Fruit fly (Drosophila melanogaster) whole organism, wandering third instar larva: ENCODE data around the gene CG18557.
A peak's percentile ranks its signal among the peaks of the same experiment; 100 is the strongest.

Experiments used
- Abd-B ChIP-seq: fragments of >200 bp; optimal IDR thresholded peaks from 2 replicates; lab custom pipeline; 2017; ENCODE audit warnings: missing biosample characterization, missing genetic modification characterization
- CG9705 ChIP-seq: fragments of 200-800 bp; sonication (Bioruptor generic); optimal IDR thresholded peaks from 2 replicates; lab custom pipeline; 2018; ENCODE audit warnings: missing biosample characterization, mild to moderate bottlenecking, missing genetic modification characterization
- CrebA ChIP-seq: fragments of 200-800 bp; sonication (Bioruptor generic); optimal IDR thresholded peaks from 2 replicates; lab custom pipeline; 2016; ENCODE audit warnings: missing biosample characterization, mild to moderate bottlenecking, missing genetic modification characterization, borderline replicate concordance
- Dif ChIP-seq: fragments of 200-275, 200-300 bp; sonication (Bioruptor generic); optimal IDR thresholded peaks from 2 replicates; lab custom pipeline; 2018; ENCODE audit warnings: missing biosample characterization, missing genetic modification characterization; ENCODE audit not compliant: partially characterized antibody
- GATAd ChIP-seq: sonication (Bioruptor generic); optimal IDR thresholded peaks from 2 replicates; lab custom pipeline; 2016; ENCODE audit warnings: missing biosample characterization, missing genetic modification characterization
- HLH106 ChIP-seq: fragments of 200-800 bp; optimal IDR thresholded peaks from 3 replicates; lab custom pipeline; 2019; ENCODE audit warnings: missing biosample characterization, mild to moderate bottlenecking, missing genetic modification characterization, moderate library complexity
- Hnf4 ChIP-seq: fragments of 200-800 bp; sonication (Bioruptor generic); optimal IDR thresholded peaks from 2 replicates; lab custom pipeline; 2016; ENCODE audit warnings: missing biosample characterization, mild to moderate bottlenecking, missing genetic modification characterization
- Hr78 ChIP-seq: fragments of >200 bp; optimal IDR thresholded peaks from 2 replicates; lab custom pipeline; 2017; ENCODE audit warnings: missing biosample characterization, missing genetic modification characterization
- Jra ChIP-seq: sonication (Bioruptor generic); optimal IDR thresholded peaks from 2 replicates; lab custom pipeline; 2016; ENCODE audit warnings: missing biosample characterization, missing genetic modification characterization
- Mio ChIP-seq: sonication (Bioruptor generic); optimal IDR thresholded peaks from 2 replicates; lab custom pipeline; 2016; ENCODE audit warnings: missing biosample characterization, missing genetic modification characterization
- Myc ChIP-seq: fragments of >200 bp; optimal IDR thresholded peaks from 2 replicates; lab custom pipeline; 2017
- N ChIP-seq: fragments of >200 bp; optimal IDR thresholded peaks from 2 replicates; lab custom pipeline; 2018; ENCODE audit warnings: missing biosample characterization, missing external identifiers, missing genetic modification characterization
- OdsH ChIP-seq: fragments of 200-800 bp; sonication (Bioruptor generic); optimal IDR thresholded peaks from 2 replicates; lab custom pipeline; 2016; ENCODE audit warnings: missing biosample characterization, mild to moderate bottlenecking, missing genetic modification characterization
- Sp1 ChIP-seq: fragments of 200-800 bp; sonication (Bioruptor generic); optimal IDR thresholded peaks from 3 replicates; lab custom pipeline; 2019; ENCODE audit warnings: missing biosample characterization, mild to moderate bottlenecking, missing genetic modification characterization, moderate library complexity
- brk ChIP-seq: fragments of 200-800 bp; sonication (Bioruptor generic); optimal IDR thresholded peaks from 2 replicates; lab custom pipeline; 2016; ENCODE audit warnings: missing biosample characterization, mild to moderate bottlenecking, missing genetic modification characterization
- dl ChIP-seq, 2 experiments: fragments of 175-275, 200-275 bp in 1 of 2; fragments of 200-275 bp in 1 of 2; sonication (Bioruptor generic); optimal IDR thresholded peaks; lab custom pipeline; 2018; ENCODE audit warnings: mild to moderate bottlenecking in 2 of 2, missing biosample characterization in 2 of 2, missing genetic modification characterization in 2 of 2, moderate library complexity in 2 of 2; ENCODE audit not compliant: partially characterized antibody in 2 of 2, insufficient read depth in 1 of 2
- dmrt93B ChIP-seq: fragments of 200-800 bp; sonication (Bioruptor generic); optimal IDR thresholded peaks from 2 replicates; lab custom pipeline; 2018; ENCODE audit warnings: missing biosample characterization, mild to moderate bottlenecking, missing genetic modification characterization
- dsf ChIP-seq: sonication (Bioruptor generic); optimal IDR thresholded peaks from 2 replicates; lab custom pipeline; 2016; ENCODE audit warnings: missing biosample characterization, missing genetic modification characterization, borderline replicate concordance
- ey ChIP-seq: fragments of 200-800 bp; sonication (Bioruptor generic); optimal IDR thresholded peaks from 2 replicates; lab custom pipeline; 2016; ENCODE audit warnings: missing biosample characterization, missing genetic modification characterization
- fru ChIP-seq: fragments of 200-800 bp; sonication (Bioruptor generic); optimal IDR thresholded peaks from 3 replicates; lab custom pipeline; 2016; ENCODE audit warnings: missing biosample characterization, mild to moderate bottlenecking, missing genetic modification characterization
- h ChIP-seq: fragments of 200-800 bp; sonication (Bioruptor generic); optimal IDR thresholded peaks from 3 replicates; lab custom pipeline; 2016; ENCODE audit warnings: missing biosample characterization, mild to moderate bottlenecking, missing genetic modification characterization
- jim ChIP-seq: fragments of 175-275, 200-325 bp; sonication (Bioruptor generic); optimal IDR thresholded peaks from 2 replicates; lab custom pipeline; 2016; ENCODE audit warnings: missing biosample characterization, mild to moderate bottlenecking, missing genetic modification characterization
- lola ChIP-seq: fragments of >200 bp; optimal IDR thresholded peaks from 2 replicates; lab custom pipeline; 2017; ENCODE audit warnings: missing biosample characterization, missing genetic modification characterization
- pan ChIP-seq: fragments of >200 bp; optimal IDR thresholded peaks from 2 replicates; lab custom pipeline; 2017
- rgr ChIP-seq: fragments of 200-800 bp; sonication (Bioruptor generic); optimal IDR thresholded peaks from 3 replicates; lab custom pipeline; 2016; ENCODE audit warnings: missing biosample characterization, mild to moderate bottlenecking, missing genetic modification characterization
- sage ChIP-seq: fragments of 200-800 bp; sonication (Bioruptor generic); optimal IDR thresholded peaks from 2 replicates; lab custom pipeline; 2016; ENCODE audit warnings: missing biosample characterization, mild to moderate bottlenecking, missing genetic modification characterization
- tai ChIP-seq: sonication (Bioruptor generic); optimal IDR thresholded peaks from 2 replicates; lab custom pipeline; 2016; ENCODE audit warnings: missing biosample characterization, missing genetic modification characterization
- usp ChIP-seq: fragments of >200 bp; optimal IDR thresholded peaks from 2 replicates; lab custom pipeline; 2017; ENCODE audit warnings: missing biosample characterization, missing genetic modification characterization

CG18557 gene

DNA sequence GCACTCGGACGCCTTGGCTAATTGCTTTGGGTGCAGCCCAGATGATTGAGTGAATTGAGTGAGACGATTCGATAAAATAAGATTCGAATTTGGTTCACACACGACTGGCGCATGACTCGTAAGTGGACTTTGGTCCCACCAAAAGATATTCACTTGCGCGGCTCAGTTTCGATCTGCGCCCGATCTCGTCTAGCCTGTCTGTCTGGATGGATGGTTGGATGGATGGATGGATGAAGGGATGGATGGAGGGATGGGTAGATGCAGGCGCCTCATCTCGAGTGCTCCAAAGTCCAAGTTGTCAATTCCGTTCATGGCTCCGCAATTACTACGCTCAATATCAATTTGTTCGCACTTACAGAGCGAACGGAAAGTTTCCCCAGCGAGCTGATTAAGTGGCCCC, 43.0 kb downstream of the CG18557 start:
- TF ChIP-seq sage (GFP tag; lab: Kevin White, UChicago) = no peak
- TF ChIP-seq rgr (GFP tag; lab: Kevin White, UChicago) = no peak
- no peak for TF ChIP-seq CG9705 (GFP tag; lab: Kevin White, UChicago)
- no peak for TF ChIP-seq usp
- TF ChIP-seq GATAd = no peak
- TF ChIP-seq Myc (lab: Kevin White, UChicago) = no peak
- no peak for TF ChIP-seq fru
- no peak for TF ChIP-seq dl (GFP tag; optimal IDR thresholded peaks at IDR 0.05; lab: Kevin White, UChicago; ENCODE audit: insufficient read depth in 1 of 2, partially characterized antibody in 2 of 2)
- no peak for TF ChIP-seq N (GFP tag; lab: Kevin White, UChicago)
- no peak for TF ChIP-seq dsf
- no peak for TF ChIP-seq tai
- TF ChIP-seq Jra (GFP tag; lab: Kevin White, UChicago) = no peak
- no peak for TF ChIP-seq Sp1 (GFP tag; lab: Kevin White, UChicago)

DNA sequence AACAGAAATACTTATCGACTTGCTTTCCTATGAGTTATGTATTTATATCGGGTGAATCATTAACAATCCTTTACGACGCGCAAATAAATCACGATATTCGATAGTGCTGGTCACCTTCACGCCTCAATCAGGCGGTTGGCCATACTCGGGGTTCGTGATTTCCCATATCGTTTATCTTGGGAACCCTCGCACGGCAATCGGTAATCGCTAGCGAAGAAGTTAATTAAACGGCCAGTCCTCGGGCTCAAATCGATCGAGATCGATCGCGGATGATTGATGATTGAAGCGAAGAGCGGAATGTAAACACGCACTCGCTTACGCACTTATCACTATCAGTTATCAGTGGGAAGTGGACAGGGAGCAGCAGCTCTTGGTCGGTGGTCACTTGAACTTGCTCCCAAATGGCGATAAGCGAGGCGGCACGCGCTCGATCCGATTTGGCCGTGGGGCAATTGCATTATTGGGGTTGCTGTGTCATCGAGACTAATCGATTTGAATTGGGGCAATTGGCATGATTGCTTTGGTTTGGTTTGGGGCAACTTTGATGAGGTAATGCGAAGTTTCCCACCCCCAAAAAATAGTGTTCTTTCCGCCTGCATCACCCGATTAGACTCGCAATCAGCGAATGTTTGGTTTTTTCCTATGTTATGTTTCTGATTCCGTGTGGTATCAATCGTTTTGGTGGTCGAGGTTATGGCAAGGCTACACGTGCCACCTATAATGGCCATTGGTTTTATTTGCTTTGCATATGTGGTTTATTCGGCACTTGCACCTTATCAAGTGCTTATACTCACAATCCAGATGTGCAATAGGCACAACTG, 44.4 kb downstream of the CG18557 start:
- TF ChIP-seq h (GFP tag; lab: Kevin White, UChicago) (peak; percentile 28), Hr78 (GFP tag; lab: Kevin White, UChicago) (no peak)

DNA sequence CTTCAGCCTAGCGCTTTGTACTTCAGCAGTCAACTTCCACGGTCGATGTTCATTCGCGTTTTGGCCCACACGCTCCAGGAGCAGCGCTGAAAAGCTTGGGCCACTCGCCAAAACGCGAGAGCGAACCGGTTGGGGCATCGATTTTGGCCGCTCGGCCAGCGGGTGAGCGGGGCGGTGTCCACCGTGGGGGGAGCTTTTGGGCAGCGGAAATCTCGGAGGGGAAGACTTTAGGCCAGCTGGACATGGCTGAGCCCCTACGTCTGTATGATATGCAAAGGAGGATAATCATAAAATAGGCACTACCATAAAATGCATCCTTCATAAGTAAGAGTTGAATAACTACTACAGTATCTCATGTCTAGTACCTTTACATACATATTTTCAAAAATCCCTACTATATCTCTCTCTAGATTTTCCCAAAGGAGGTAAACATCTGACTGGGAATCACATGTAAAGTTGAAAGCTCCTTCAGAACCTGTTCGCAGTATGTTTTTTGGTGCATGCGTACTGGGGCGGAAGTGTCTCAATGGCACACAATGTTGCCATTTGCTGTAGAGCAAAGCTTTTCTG, 45.5 kb downstream of the CG18557 start, which contains the start of gene Syt1:
Gene Syt1, minus strand, starts transcription at position 71 of the 570 bp plus-strand sequence.
- TF ChIP-seq OdsH (GFP tag; lab: Kevin White, UChicago) = no peak
- TF ChIP-seq tai = no peak
- TF ChIP-seq ey = no peak
- no peak for TF ChIP-seq rgr (GFP tag; lab: Kevin White, UChicago)
- no peak for TF ChIP-seq Abd-B
- TF ChIP-seq pan = no peak
- no peak for TF ChIP-seq jim
- no peak for TF ChIP-seq Mio (GFP tag; lab: Kevin White, UChicago)
- no peak for TF ChIP-seq brk (GFP tag; lab: Kevin White, UChicago)
- no peak for TF ChIP-seq Jra (GFP tag; lab: Kevin White, UChicago)
- no peak for TF ChIP-seq lola (GFP tag; lab: Kevin White, UChicago)
- no peak for TF ChIP-seq N (GFP tag; lab: Kevin White, UChicago)

DNA sequence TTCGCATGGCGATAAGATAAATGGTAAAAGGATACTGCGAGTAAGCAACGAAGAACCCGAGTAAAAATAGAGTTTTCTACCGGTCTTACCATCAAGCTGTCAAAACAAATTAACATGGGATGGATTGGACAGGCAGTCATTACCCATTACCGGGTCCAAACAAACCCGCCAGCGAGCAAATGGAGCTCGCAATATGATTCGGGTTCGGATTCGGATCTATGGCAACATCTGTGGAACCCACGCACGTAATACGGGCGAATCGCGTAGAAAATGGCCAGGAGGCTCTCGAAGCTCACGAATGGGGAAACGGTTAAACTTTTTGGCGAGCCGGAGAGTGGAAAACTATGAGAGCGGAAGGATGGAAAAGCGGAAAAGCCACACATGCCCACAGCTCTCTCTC, 48.3 kb downstream of the CG18557 start:
- no peak for TF ChIP-seq dsf
- TF ChIP-seq rgr (GFP tag; lab: Kevin White, UChicago) = no peak
- TF ChIP-seq pan = no peak
- no peak for TF ChIP-seq CrebA (GFP tag; lab: Kevin White, UChicago)
- TF ChIP-seq Dif (GFP tag; lab: Kevin White, UChicago) = no peak
- TF ChIP-seq Hnf4 (GFP tag; lab: Kevin White, UChicago) = no peak
- no peak for TF ChIP-seq Jra (GFP tag; lab: Kevin White, UChicago)
- no peak for TF ChIP-seq brk (GFP tag; lab: Kevin White, UChicago)
- no peak for TF ChIP-seq Mio (GFP tag; lab: Kevin White, UChicago)
- no peak for TF ChIP-seq N (GFP tag; lab: Kevin White, UChicago)
- TF ChIP-seq dl (GFP tag; optimal IDR thresholded peaks at IDR 0.05; lab: Kevin White, UChicago; ENCODE audit: insufficient read depth in 1 of 2, partially characterized antibody in 2 of 2) = no peak
- TF ChIP-seq dmrt93B (GFP tag; lab: Kevin White, UChicago) = no peak
- no peak for TF ChIP-seq Sp1 (GFP tag; lab: Kevin White, UChicago)
- no peak for TF ChIP-seq sage (GFP tag; lab: Kevin White, UChicago)
- no peak for TF ChIP-seq HLH106 (tag; lab: Kevin White, UChicago)
- no peak for TF ChIP-seq Abd-B
